Worm (Caenorhabditis elegans) whole organism, mixed stage, embryonic: ENCODE measurements around the gene DC2.5.

Source experiments
- M03D4.4 ChIP-seq: sonication (generic microtip); optimal IDR thresholded peaks from 2 replicates; lab custom pipeline; 2017; ENCODE audit warnings: mild to moderate bottlenecking, missing genetic modification characterization, missing compliant biosample characterization
- bed-3 ChIP-seq: fragments of 200-800 bp; sonication (Bioruptor generic); optimal IDR thresholded peaks from 3 replicates; lab custom pipeline; 2018; ENCODE audit warnings: mild to moderate bottlenecking, missing genetic modification characterization, moderate library complexity, missing compliant biosample characterization
- blmp-1 ChIP-seq: fragments of 150-350 bp; optimal IDR thresholded peaks from 2 replicates; lab custom pipeline; 2014; ENCODE audit warnings: missing biosample characterization, missing genetic modification characterization
- ceh-39 ChIP-seq: fragments of 150-350 bp; optimal IDR thresholded peaks from 2 replicates; lab custom pipeline; 2014; ENCODE audit warnings: missing biosample characterization, missing genetic modification characterization
- ceh-43 ChIP-seq: fragments of 200-800 bp; sonication (Bioruptor generic); optimal IDR thresholded peaks from 2 replicates; lab custom pipeline; 2018; ENCODE audit warnings: mild to moderate bottlenecking, missing genetic modification characterization, moderate library complexity, missing compliant biosample characterization
- ceh-83 ChIP-seq: fragments of 200-800 bp; sonication (Bioruptor generic); optimal IDR thresholded peaks from 2 replicates; lab custom pipeline; 2018; ENCODE audit warnings: mild to moderate bottlenecking, missing genetic modification characterization, missing compliant biosample characterization
- ces-1 ChIP-seq: fragments of 150-350 bp; optimal IDR thresholded peaks from 2 replicates; lab custom pipeline; 2014; ENCODE audit warnings: missing biosample characterization, missing genetic modification reagents, missing genetic modification characterization
- drap-1 ChIP-seq: fragments of 200-800 bp; sonication (Bioruptor generic); optimal IDR thresholded peaks from 3 replicates; lab custom pipeline; 2018; ENCODE audit warnings: mild to moderate bottlenecking, missing genetic modification characterization, missing compliant biosample characterization
- elt-1 ChIP-seq: sonication (generic microtip); optimal IDR thresholded peaks from 2 replicates; lab custom pipeline; 2017; ENCODE audit warnings: missing genetic modification characterization, mild to moderate bottlenecking, missing compliant biosample characterization, antibody characterized with exemption, moderate library complexity, borderline replicate concordance; ENCODE audit not compliant: insufficient read depth
- flh-1 ChIP-seq: fragments of 200-800 bp; sonication (Bioruptor generic); optimal IDR thresholded peaks from 2 replicates; lab custom pipeline; 2018; ENCODE audit warnings: mild to moderate bottlenecking, missing genetic modification characterization, moderate library complexity, missing compliant biosample characterization
- hlh-1 ChIP-seq: fragments of 150-350 bp; optimal IDR thresholded peaks from 2 replicates; lab custom pipeline; 2014; ENCODE audit warnings: missing biosample characterization, missing genetic modification reagents, missing genetic modification characterization
- lin-32 ChIP-seq: fragments of 200-800 bp; sonication (Bioruptor generic); optimal IDR thresholded peaks from 2 replicates; lab custom pipeline; 2018; ENCODE audit warnings: mild to moderate bottlenecking, missing genetic modification characterization, missing compliant biosample characterization
- mab-5 ChIP-seq: fragments of 150-350 bp; optimal IDR thresholded peaks from 2 replicates; lab custom pipeline; 2014; ENCODE audit warnings: missing biosample characterization, missing genetic modification characterization
- mep-1 ChIP-seq: fragments of 150-350 bp; optimal IDR thresholded peaks from 2 replicates; lab custom pipeline; 2017; ENCODE audit warnings: missing biosample characterization, missing genetic modification reagents, missing genetic modification characterization, inconsistent platforms
- mls-2 ChIP-seq: sonication (generic microtip); optimal IDR thresholded peaks from 2 replicates; lab custom pipeline; 2016; ENCODE audit warnings: mild to moderate bottlenecking, missing genetic modification characterization, moderate library complexity, missing compliant biosample characterization
- nhr-12 ChIP-seq: fragments of 150-350 bp; optimal IDR thresholded peaks from 2 replicates; lab custom pipeline; 2014; ENCODE audit warnings: missing biosample characterization, missing genetic modification characterization
- nhr-2 ChIP-seq: fragments of 150-350 bp; optimal IDR thresholded peaks from 2 replicates; lab custom pipeline; 2014; ENCODE audit warnings: missing biosample characterization, missing genetic modification characterization
- nhr-237 ChIP-seq: fragments of 150-350 bp; optimal IDR thresholded peaks from 2 replicates; lab custom pipeline; 2014; ENCODE audit warnings: missing biosample characterization, missing genetic modification characterization
- nhr-76 ChIP-seq: sonication (generic microtip); optimal IDR thresholded peaks from 2 replicates; lab custom pipeline; 2017; ENCODE audit warnings: missing biosample characterization, missing genetic modification characterization
- pha-4 ChIP-seq: fragments of 150-350 bp; optimal IDR thresholded peaks from 2 replicates; lab custom pipeline; 2018; ENCODE audit warnings: missing biosample characterization, missing genetic modification reagents, missing genetic modification characterization
- sem-2 ChIP-seq: fragments of 200-800 bp; sonication (Bioruptor generic); optimal IDR thresholded peaks from 2 replicates; lab custom pipeline; 2018; ENCODE audit warnings: mild to moderate bottlenecking, missing genetic modification characterization, missing compliant biosample characterization
- snpc-4 ChIP-seq: fragments of 150-350 bp; optimal IDR thresholded peaks from 2 replicates; lab custom pipeline; 2014; ENCODE audit warnings: missing biosample characterization, missing genetic modification characterization
- sptf-1 ChIP-seq: sonication (generic microtip); optimal IDR thresholded peaks from 2 replicates; lab custom pipeline; 2017; ENCODE audit warnings: mild to moderate bottlenecking, missing genetic modification characterization, moderate library complexity, missing compliant biosample characterization
- tbx-8 ChIP-seq: fragments of 200-800 bp; sonication (Bioruptor generic); optimal IDR thresholded peaks from 2 replicates; lab custom pipeline; 2018; ENCODE audit warnings: mild to moderate bottlenecking, missing genetic modification characterization, moderate library complexity, missing compliant biosample characterization
- unc-39 ChIP-seq: fragments of 150-350 bp; optimal IDR thresholded peaks from 2 replicates; lab custom pipeline; 2014; ENCODE audit warnings: missing biosample characterization, missing genetic modification characterization
- unc-62 ChIP-seq: fragments of 150-350 bp; optimal IDR thresholded peaks from 2 replicates; lab custom pipeline; 2014; ENCODE audit warnings: missing biosample characterization, missing genetic modification reagents, missing genetic modification characterization
- zip-8 ChIP-seq: fragments of 150-350 bp; optimal IDR thresholded peaks from 2 replicates; lab custom pipeline; 2014; ENCODE audit warnings: missing biosample characterization, missing genetic modification characterization

Gene DC2.5

DNA sequence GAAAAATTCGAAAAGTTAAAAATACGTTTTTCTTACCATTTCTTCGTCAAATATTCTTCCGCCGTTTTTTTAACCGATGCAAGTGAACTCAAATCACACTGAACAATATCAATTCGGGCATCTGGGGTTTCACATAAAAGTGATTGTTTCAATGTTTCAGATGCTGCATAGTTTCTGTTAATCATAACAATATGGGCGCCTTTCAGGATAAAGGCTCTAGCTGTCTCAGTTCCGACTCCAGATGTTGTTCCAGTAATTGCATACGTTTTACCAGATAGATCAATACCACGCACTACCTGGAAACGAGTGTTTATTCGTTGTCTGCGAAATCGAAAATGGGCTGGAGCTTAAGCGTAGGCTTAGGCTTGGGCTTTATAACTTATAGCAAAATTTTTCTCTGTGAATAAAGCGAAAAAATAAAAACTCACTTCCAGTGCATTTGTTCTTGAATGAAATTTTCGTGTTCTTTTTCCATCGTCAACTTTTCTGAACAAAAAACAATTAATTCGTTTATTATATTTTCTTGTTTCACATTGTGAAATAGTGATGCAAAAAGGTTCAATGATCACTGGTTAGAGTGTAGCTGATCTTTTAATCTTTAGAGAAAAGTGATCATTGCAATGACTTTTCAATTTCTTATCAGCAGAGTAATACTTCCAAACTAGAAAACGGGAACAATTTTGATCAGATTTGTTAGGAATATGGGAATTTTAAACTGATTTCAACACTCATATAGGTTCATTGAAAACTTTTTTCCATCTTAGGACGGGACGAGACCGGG lies 1.0 kb downstream of the DC2.5 start:
- no peak for TF ChIP-seq ceh-43 (GFP tag; lab: Kevin White, UChicago)
- TF ChIP-seq unc-39, result no peak
- TF ChIP-seq hlh-1, result no peak
- no peak for TF ChIP-seq nhr-237 (tag; lab: Kevin White, UChicago)

DNA sequence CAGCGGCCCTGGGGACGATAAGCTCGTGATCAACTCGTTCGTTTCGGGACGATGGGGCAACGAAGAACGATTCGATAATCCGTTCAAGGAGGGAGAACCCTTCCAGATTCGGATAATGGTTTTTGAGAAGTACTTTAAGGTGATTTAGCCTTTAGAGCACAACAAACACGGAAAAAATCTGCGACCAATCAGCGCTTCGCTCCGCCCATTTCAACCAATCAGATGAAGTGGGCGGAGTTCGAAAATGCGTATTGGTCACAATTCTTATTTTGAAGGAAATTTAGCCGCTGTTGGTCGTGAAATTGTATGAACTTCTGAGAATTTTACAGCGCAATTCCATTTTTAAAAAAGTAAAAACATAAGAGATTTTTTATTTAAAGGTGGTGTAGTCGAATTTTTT lies 5.8 kb downstream of the DC2.5 start:
- TF ChIP-seq elt-1 (tag; lab: Kevin White, UChicago) (no peak), mab-5 (tag; lab: Kevin White, UChicago) (no peak), nhr-2 (no peak), ceh-43 (GFP tag; lab: Kevin White, UChicago) (no peak), bed-3 (GFP tag; lab: Kevin White, UChicago) (no peak), mep-1 (tag; lab: Kevin White, UChicago) (no peak), nhr-76 (tag; lab: Kevin White, UChicago) (no peak)

DNA sequence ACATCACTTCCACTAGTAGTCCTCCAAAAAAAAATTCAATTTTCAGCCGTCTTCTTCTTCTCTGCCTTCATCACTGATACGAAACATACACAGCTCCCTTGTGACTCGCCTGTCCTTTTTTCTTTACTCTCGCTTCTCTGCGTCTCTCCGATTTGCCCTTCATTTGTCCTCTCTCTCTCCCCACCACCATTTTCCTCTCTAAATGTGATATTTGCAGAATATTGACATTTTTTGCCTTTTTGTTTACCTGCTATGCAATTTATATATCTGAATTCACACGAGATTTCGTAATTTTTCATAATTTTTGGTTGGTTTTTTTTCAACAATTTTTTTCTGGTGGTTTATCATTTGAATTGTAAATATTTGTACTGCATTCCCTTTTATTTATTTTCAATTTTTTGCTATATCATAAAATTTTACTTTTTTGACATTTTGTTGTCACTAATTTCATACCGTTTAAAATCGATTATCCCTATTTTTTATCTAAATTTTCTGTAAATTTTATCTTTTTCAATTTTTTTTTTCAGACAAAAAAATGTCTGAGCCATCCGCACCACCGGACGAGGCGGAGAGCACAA lies 8.6 kb downstream of the DC2.5 start, which contains the start of gene lec-12:
lec-12 (plus strand) TSS at position 528 of the 578 bp plus-strand sequence.
- TF ChIP-seq M03D4.4 (tag; lab: Kevin White, UChicago) (no peak), nhr-12 (no peak), ces-1 (GFP tag; lab: Kevin White, UChicago) (peak; percentile 30), mep-1 (tag; lab: Kevin White, UChicago) (no peak), nhr-76 (tag; lab: Kevin White, UChicago) (no peak), unc-62 (GFP tag; lab: Kevin White, UChicago) (no peak)

DNA sequence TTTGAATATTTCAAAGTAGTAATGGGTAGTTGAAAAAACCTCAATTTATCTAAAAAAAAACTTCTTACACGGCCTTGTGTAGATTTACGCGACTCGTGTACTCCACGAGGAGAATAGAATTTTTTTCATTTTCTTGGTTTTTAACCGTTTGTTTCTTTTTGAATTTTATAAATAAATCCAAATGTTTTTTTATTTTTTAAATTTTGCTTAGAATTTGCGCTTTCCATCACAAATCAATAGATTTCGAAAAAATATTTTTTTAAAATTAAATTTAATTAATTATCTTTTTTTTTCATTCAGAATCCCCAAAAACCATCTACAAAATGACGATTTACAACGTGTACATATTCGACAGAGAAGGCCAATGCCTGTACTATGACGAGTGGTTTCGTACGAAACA lies 11.3 kb downstream of the DC2.5 start, which contains the start of gene trpp-1:
trpp-1 (plus strand) TSS at position 301 of the 400 bp plus-strand sequence.
- TF ChIP-seq ceh-39 (tag; lab: Kevin White, UChicago), result no peak
- TF ChIP-seq zip-8 (tag; lab: Kevin White, UChicago), result no peak
- no peak for TF ChIP-seq hlh-1
- TF ChIP-seq lin-32, result no peak
- no peak for TF ChIP-seq M03D4.4 (tag; lab: Kevin White, UChicago)
- no peak for TF ChIP-seq sem-2 (GFP tag; lab: Kevin White, UChicago)
- no peak for TF ChIP-seq flh-1 (GFP tag; lab: Kevin White, UChicago)
- TF ChIP-seq pha-4 (tag; lab: Kevin White, UChicago), result no peak
- TF ChIP-seq drap-1 (GFP tag; lab: Kevin White, UChicago), result no peak
- TF ChIP-seq ces-1 (GFP tag; lab: Kevin White, UChicago), result no peak
- TF ChIP-seq bed-3 (GFP tag; lab: Kevin White, UChicago), result no peak
- no peak for TF ChIP-seq blmp-1
- TF ChIP-seq tbx-8, result no peak
- TF ChIP-seq mls-2 (tag; lab: Kevin White, UChicago), result no peak
- TF ChIP-seq mep-1 (tag; lab: Kevin White, UChicago), result no peak
- TF ChIP-seq snpc-4 (tag; lab: Kevin White, UChicago), result no peak
- no peak for TF ChIP-seq mab-5 (tag; lab: Kevin White, UChicago)
- TF ChIP-seq sptf-1 (tag; lab: Kevin White, UChicago), result no peak

DNA sequence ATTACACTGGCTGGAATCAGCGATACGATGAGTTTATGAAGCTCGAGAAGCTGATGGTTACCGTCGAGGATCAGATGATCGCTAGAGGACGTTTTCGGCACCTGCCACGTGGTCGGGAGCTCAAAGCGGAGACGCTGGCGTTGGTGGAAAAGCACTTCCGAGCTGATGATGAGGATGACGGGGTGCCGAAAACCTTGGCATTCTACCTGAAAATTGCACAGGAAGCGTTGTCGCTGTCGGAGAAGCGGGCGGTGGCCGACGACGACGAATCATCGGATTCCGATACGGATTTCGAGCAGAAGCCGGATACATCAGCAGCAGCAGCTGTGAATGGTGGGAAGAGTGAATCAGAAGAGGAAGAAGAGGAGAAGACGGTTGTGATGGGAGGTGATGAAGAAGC lies 17.8 kb downstream of the DC2.5 start:
- TF ChIP-seq lin-32 (no peak), nhr-12 (no peak)

DNA sequence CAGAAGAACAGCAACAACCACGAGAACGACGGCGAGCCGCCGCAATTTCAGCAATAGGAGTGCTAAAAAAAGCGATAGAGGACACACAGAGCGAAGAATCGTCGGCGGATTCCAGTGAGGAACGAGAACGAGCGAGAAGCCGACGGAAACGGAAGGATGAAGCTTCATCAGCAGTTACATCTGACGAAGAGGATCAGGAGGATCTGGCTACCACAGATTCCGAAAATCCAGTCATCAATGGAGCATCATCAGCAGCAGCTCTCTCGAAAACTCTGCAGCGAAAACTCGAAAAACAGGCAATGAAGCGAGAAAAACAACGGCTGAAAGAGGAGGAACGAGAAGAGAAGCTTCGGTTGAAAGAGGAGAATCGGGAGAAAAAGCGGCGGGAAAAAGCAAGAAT lies 23.2 kb downstream of the DC2.5 start:
- TF ChIP-seq ceh-83 (peak; percentile 38), unc-62 (GFP tag; lab: Kevin White, UChicago) (no peak)
